Worm (Caenorhabditis elegans): ENCODE measurements around the gene ugt-17.

- TF ChIP-seq unc-62 (GFP tag; optimal IDR thresholded peaks at IDR 0.05) (no peak), ceh-83 (GFP tag; optimal IDR thresholded peaks at IDR 0.05) (no peak), pha-4 (tag; optimal IDR thresholded peaks at IDR 0.05) (no peak), nhr-12 (tag; optimal IDR thresholded peaks at IDR 0.05) (no peak)
These were observed 43.6 kb upstream of the ugt-17 start, which contains the start of gene srsx-26 for ce11 chrV:10148352-10148751.
